Worm (Caenorhabditis elegans): Measurements from ENCODE around the gene F47B8.4.

F47B8.4 gene

ce11 chrV:14319101-14319781 lies 5.2 kb downstream of the F47B8.4 start, which contains the start of gene F47B8.13:
TSS of gene F47B8.13 (minus strand) at chrV:14319731.
- no peak for TF ChIP-seq nhr-237 (tag; optimal IDR thresholded peaks at IDR 0.05)
- no peak for TF ChIP-seq tbx-8 (GFP tag; optimal IDR thresholded peaks at IDR 0.05)
- TF ChIP-seq snpc-4 (tag; optimal IDR thresholded peaks at IDR 0.05) = no peak
- TF ChIP-seq unc-39 (tag; optimal IDR thresholded peaks at IDR 0.05) = no peak
- TF ChIP-seq lin-32 (GFP tag; optimal IDR thresholded peaks at IDR 0.05) = no peak
- TF ChIP-seq ham-2 (GFP tag; optimal IDR thresholded peaks at IDR 0.05) = no peak
- no peak for TF ChIP-seq mab-5 (tag; optimal IDR thresholded peaks at IDR 0.05)
- no peak for TF ChIP-seq hlh-1 (tag; optimal IDR thresholded peaks at IDR 0.05)

DNA sequence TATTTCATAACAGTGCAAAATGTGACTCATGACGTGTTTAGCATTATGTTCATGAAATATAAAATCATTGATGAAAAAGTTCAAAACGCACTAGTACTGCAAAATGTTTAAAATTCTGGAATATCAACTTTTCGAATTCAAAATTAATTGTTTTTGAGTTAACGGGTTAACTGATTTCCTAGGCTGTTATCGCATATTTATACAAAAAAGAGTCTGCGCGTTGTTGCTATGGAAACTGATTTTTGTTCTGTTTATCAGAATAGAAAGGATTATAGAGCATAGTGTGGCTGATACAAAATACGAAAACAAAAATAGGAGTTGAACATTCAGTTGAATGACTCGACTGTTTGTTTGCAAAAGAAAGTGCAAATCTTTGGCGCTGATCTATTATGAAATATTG lies 6.9 kb downstream of the F47B8.4 start:
- TF ChIP-seq nhr-237 (tag; optimal IDR thresholded peaks at IDR 0.05) = no peak

DNA sequence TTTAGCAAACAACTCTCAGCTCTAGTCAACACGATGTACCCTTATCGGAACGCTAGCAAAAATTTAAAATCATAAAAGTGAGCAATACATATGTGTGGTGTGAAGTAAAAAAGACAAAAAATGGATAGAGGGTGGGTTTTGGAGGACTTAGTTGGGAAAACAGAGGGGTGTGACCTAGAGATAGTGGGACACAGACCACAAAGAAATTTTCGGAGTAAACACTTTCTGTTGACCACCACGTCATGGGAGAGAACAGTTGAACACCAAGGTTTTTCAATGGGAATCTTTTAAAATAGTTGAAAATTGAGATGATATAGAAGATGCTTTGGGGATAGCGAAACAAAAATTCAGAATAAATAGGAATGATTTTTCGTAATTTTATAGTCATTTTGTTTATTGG lies 7.3 kb downstream of the F47B8.4 start:
- TF ChIP-seq lsy-2 (tag; optimal IDR thresholded peaks at IDR 0.05) = no peak
- no peak for TF ChIP-seq ceh-83 (GFP tag; optimal IDR thresholded peaks at IDR 0.05)
- no peak for TF ChIP-seq mab-5 (tag; optimal IDR thresholded peaks at IDR 0.05)
- no peak for TF ChIP-seq cnd-1 (tag; optimal IDR thresholded peaks at IDR 0.05)
- TF ChIP-seq elt-3 (tag; optimal IDR thresholded peaks at IDR 0.05) = no peak
- TF ChIP-seq nhr-76 (tag; optimal IDR thresholded peaks at IDR 0.05) = no peak
- TF ChIP-seq nhr-2 (tag; optimal IDR thresholded peaks at IDR 0.05) = no peak
- no peak for TF ChIP-seq lin-13 (tag; optimal IDR thresholded peaks at IDR 0.05)
- no peak for TF ChIP-seq lin-32 (GFP tag; optimal IDR thresholded peaks at IDR 0.05)
- no peak for TF ChIP-seq ham-2 (GFP tag; optimal IDR thresholded peaks at IDR 0.05)

DNA sequence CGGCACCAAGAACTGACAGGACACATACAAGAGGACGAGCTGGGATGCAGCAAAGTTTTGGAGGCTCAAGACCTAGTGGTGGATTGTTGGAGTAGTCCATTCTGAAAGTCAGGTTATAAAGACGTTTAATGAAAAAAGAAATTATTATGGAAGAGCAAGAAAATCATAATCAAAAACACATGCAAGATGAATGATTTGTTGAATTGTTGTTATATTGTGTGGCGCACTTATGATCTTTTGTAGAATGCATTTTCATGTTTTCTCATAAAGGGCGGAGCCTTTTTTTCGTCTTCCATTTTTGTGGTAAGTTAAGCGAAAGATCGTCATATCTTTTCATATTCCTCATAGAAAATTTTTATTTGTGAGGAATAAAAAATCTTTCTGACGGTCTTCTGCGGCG lies 7.9 kb downstream of the F47B8.4 start, which contains the start of gene F47B8.2:
Gene F47B8.2, minus strand, starts transcription at position 101 of the 400 bp plus-strand sequence.
- TF ChIP-seq snpc-4 (tag; optimal IDR thresholded peaks at IDR 0.05) = no peak
- TF ChIP-seq nhr-28 (tag; optimal IDR thresholded peaks at IDR 0.05) = no peak
- no peak for TF ChIP-seq lin-13 (tag; optimal IDR thresholded peaks at IDR 0.05)

DNA sequence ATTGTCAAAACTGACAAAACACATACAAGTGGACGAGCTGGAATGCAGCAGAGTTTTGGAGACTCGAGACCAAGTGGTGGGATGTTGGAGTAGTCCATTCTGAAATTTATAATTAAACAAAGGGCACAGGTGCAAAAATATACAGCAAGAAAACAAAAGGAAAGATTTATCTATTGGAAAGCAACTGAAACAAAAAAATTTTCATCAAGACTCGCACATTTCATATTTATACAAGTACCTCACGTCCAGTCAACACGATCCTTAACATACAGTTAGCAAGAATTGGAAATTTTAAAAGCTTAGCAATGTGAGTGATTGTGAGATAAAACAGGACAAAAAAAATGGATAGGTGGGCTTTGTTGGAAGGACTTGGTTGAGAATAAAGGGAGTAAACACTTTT lies 10.2 kb downstream of the F47B8.4 start, which contains the start of gene F47B8.1:
Gene F47B8.1, minus strand, starts transcription at position 101 of the 400 bp plus-strand sequence.
- TF ChIP-seq mep-1 (tag; optimal IDR thresholded peaks at IDR 0.05) (no peak), lsy-2 (tag; optimal IDR thresholded peaks at IDR 0.05) (no peak), ceh-43 (GFP tag; optimal IDR thresholded peaks at IDR 0.05) (no peak), nhr-237 (tag; optimal IDR thresholded peaks at IDR 0.05) (no peak), M03D4.4 (tag; optimal IDR thresholded peaks at IDR 0.05) (no peak), nhr-76 (tag; optimal IDR thresholded peaks at IDR 0.05) (no peak), tbx-8 (GFP tag; optimal IDR thresholded peaks at IDR 0.05) (no peak), elt-3 (tag; optimal IDR thresholded peaks at IDR 0.05) (no peak), nhr-12 (tag; optimal IDR thresholded peaks at IDR 0.05) (no peak), lin-32 (GFP tag; optimal IDR thresholded peaks at IDR 0.05) (no peak), ceh-39 (tag; optimal IDR thresholded peaks at IDR 0.05) (no peak)

DNA sequence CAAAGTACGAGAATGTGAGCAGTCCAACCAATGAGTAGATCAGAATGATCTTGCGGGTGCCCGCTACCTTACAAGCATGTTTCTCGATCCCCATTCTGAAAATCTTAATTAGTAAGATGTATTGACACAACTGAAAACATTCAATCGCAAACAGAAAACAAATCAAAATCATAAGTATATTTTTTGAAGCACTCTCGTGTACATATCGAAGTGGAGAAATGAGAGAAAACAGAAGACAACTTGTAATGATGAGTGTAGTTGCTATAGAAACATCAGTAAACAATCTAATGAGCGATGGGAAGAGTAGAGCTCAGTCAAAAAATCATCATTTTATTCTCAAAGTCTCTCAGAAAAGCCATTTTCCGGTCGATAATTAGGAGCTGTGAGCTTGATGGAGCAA lies 11.8 kb downstream of the F47B8.4 start, which contains the start of gene F14D7.8:
Gene F14D7.8, minus strand, starts transcription at position 101 of the 400 bp plus-strand sequence.
- no peak for TF ChIP-seq blmp-1 (tag; optimal IDR thresholded peaks at IDR 0.05)
- no peak for TF ChIP-seq ceh-39 (tag; optimal IDR thresholded peaks at IDR 0.05)
- TF ChIP-seq ceh-43 (GFP tag; optimal IDR thresholded peaks at IDR 0.05) = no peak
- TF ChIP-seq mab-5 (tag; optimal IDR thresholded peaks at IDR 0.05) = no peak
- TF ChIP-seq cnd-1 (tag; optimal IDR thresholded peaks at IDR 0.05) = no peak
- no peak for TF ChIP-seq ces-1 (GFP tag; optimal IDR thresholded peaks at IDR 0.05)
- no peak for TF ChIP-seq elt-1 (tag; optimal IDR thresholded peaks at IDR 0.05; ENCODE audit: borderline replicate concordance, insufficient read depth)
- no peak for TF ChIP-seq nhr-76 (tag; optimal IDR thresholded peaks at IDR 0.05)

DNA sequence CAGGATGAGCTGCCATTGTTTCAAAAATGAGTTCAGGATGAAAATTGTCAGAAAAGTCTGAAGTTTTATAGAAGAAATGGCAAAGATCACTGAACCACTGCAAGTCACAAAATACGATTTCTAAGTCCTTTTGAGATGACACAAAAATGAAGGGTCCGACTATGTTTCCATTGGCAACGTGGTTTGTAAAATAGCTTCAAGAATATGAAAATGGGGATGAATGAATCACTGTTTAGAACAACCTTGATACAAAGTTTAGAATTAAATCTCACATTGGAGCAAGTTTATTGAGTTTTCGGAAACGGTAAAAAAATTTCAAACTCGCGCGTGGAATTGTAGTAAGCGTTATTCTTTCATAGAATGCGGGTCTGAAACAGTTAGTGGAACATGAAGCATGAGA lies 13.4 kb downstream of the F47B8.4 start, which contains the start of gene ddn-3:
Gene ddn-3, minus strand, starts transcription at position 101 of the 400 bp plus-strand sequence.
- TF ChIP-seq ham-2 (GFP tag; optimal IDR thresholded peaks at IDR 0.05) = no peak
- no peak for TF ChIP-seq mls-2 (tag; optimal IDR thresholded peaks at IDR 0.05)
- no peak for TF ChIP-seq ceh-83 (GFP tag; optimal IDR thresholded peaks at IDR 0.05)
- TF ChIP-seq zip-8 (tag; optimal IDR thresholded peaks at IDR 0.05) = no peak
- no peak for TF ChIP-seq unc-62 (GFP tag; optimal IDR thresholded peaks at IDR 0.05)
- no peak for TF ChIP-seq tbx-8 (GFP tag; optimal IDR thresholded peaks at IDR 0.05)
- TF ChIP-seq pha-4 (tag; optimal IDR thresholded peaks at IDR 0.05) = no peak
- TF ChIP-seq flh-1 (GFP tag; optimal IDR thresholded peaks at IDR 0.05) = no peak
- TF ChIP-seq snpc-4 (tag; optimal IDR thresholded peaks at IDR 0.05) = no peak
- TF ChIP-seq nhr-28 (tag; optimal IDR thresholded peaks at IDR 0.05) = no peak
- no peak for TF ChIP-seq hlh-1 (tag; optimal IDR thresholded peaks at IDR 0.05)
- TF ChIP-seq ceh-43 (GFP tag; optimal IDR thresholded peaks at IDR 0.05) = no peak
- TF ChIP-seq blmp-1 (tag; optimal IDR thresholded peaks at IDR 0.05) = no peak

Data from whole organism, mixed stage, embryonic.